Worm (Caenorhabditis elegans) whole organism, L2 larva: Measurements from ENCODE around the gene K09F6.3.

Experiments used
- C34F6.9 ChIP-seq: fragments of 150-350 bp; optimal IDR thresholded peaks from 2 replicates; lab custom pipeline; 2014; ENCODE audit warnings: missing biosample characterization, missing genetic modification characterization
- F13H6.1 ChIP-seq: sonication (generic microtip); optimal IDR thresholded peaks from 2 replicates; lab custom pipeline; 2016; ENCODE audit warnings: missing genetic modification characterization, missing compliant biosample characterization
- R02D3.7 ChIP-seq: fragments of 150-350 bp; optimal IDR thresholded peaks from 2 replicates; lab custom pipeline; 2014; ENCODE audit warnings: missing biosample characterization, missing genetic modification characterization
- ZK546.5 ChIP-seq: sonication (generic microtip); optimal IDR thresholded peaks from 2 replicates; lab custom pipeline; 2017; ENCODE audit warnings: missing biosample characterization, missing genetic modification characterization
- alr-1 ChIP-seq: fragments of 150-350 bp; optimal IDR thresholded peaks from 2 replicates; lab custom pipeline; 2014; ENCODE audit warnings: missing biosample characterization, missing genetic modification characterization
- aly-2 ChIP-seq: fragments of 150-350 bp; optimal IDR thresholded peaks from 2 replicates; lab custom pipeline; 2014; ENCODE audit warnings: missing biosample characterization, missing genetic modification characterization
- ama-1 ChIP-seq: fragments of 150-350 bp; optimal IDR thresholded peaks from 2 replicates; lab custom pipeline; 2018; ENCODE audit warnings: inconsistent platforms
- blmp-1 ChIP-seq: sonication (generic microtip); optimal IDR thresholded peaks from 2 replicates; lab custom pipeline; 2017; ENCODE audit warnings: missing genetic modification characterization, mild to moderate bottlenecking, missing compliant biosample characterization, antibody characterized with exemption, moderate library complexity; ENCODE audit not compliant: insufficient read depth
- ceh-16 ChIP-seq: fragments of 150-350 bp; optimal IDR thresholded peaks from 2 replicates; lab custom pipeline; 2014; ENCODE audit warnings: missing biosample characterization, missing genetic modification characterization
- ceh-82 ChIP-seq: fragments of 150-350 bp; optimal IDR thresholded peaks from 2 replicates; lab custom pipeline; 2014; ENCODE audit warnings: missing biosample characterization, missing genetic modification characterization
- crh-2 ChIP-seq: sonication (generic microtip); optimal IDR thresholded peaks from 2 replicates; lab custom pipeline; 2017; ENCODE audit warnings: missing biosample characterization, missing genetic modification characterization
- dmd-4 ChIP-seq: sonication (generic microtip); optimal IDR thresholded peaks from 2 replicates; lab custom pipeline; 2017; ENCODE audit warnings: missing biosample characterization, missing genetic modification characterization
- egl-27 ChIP-seq: sonication (generic microtip); optimal IDR thresholded peaks from 3 replicates; lab custom pipeline; 2017; ENCODE audit warnings: missing biosample characterization, missing genetic modification reagents, missing genetic modification characterization
- elt-3 ChIP-seq: sonication (generic microtip); optimal IDR thresholded peaks from 2 replicates; lab custom pipeline; 2017; ENCODE audit warnings: missing biosample characterization, missing genetic modification characterization
- gmeb-1 ChIP-seq: fragments of 150-350 bp; optimal IDR thresholded peaks from 2 replicates; lab custom pipeline; 2014; ENCODE audit warnings: missing biosample characterization, missing genetic modification characterization
- lin-11 ChIP-seq: fragments of 150-350 bp; sonication (generic microtip); optimal IDR thresholded peaks from 2 replicates; lab custom pipeline; 2014; ENCODE audit warnings: missing biosample characterization, missing genetic modification characterization, inconsistent platforms, mixed read lengths
- lin-39 ChIP-seq: fragments of 150-350 bp; optimal IDR thresholded peaks from 2 replicates; lab custom pipeline; 2014; ENCODE audit warnings: missing biosample characterization, missing genetic modification reagents, missing genetic modification characterization
- lsy-2 ChIP-seq, 2 experiments: fragments of 150-350 bp in 1 of 2; sonication (generic microtip) in 1 of 2; optimal IDR thresholded peaks; 2 replicates each; lab custom pipeline; 2014 to 2017; ENCODE audit warnings: missing biosample characterization in 2 of 2, missing genetic modification characterization in 2 of 2
- mbf-1 ChIP-seq: sonication (generic microtip); optimal IDR thresholded peaks from 2 replicates; lab custom pipeline; 2017; ENCODE audit warnings: missing biosample characterization, missing genetic modification characterization
- mdl-1 ChIP-seq, 2 experiments: fragments of 150-350 bp in 1 of 2; sonication (generic microtip) in 1 of 2; optimal IDR thresholded peaks; 2 replicates each; lab custom pipeline; 2017; ENCODE audit warnings: missing biosample characterization in 2 of 2, missing genetic modification characterization in 2 of 2
- nhr-11 ChIP-seq: fragments of 150-350 bp; optimal IDR thresholded peaks from 2 replicates; lab custom pipeline; 2014; ENCODE audit warnings: missing biosample characterization, missing genetic modification characterization
- nhr-12 ChIP-seq: fragments of 150-350 bp; optimal IDR thresholded peaks from 2 replicates; lab custom pipeline; 2014; ENCODE audit warnings: missing biosample characterization, missing genetic modification characterization
- nhr-21 ChIP-seq: fragments of 150-350 bp; optimal IDR thresholded peaks from 2 replicates; lab custom pipeline; 2014; ENCODE audit warnings: missing biosample characterization, missing genetic modification characterization
- nhr-25 ChIP-seq: fragments of 150-350 bp; sonication (generic microtip); optimal IDR thresholded peaks from 3 replicates; lab custom pipeline; 2014; ENCODE audit warnings: missing biosample characterization, missing genetic modification characterization
- nhr-6 ChIP-seq: fragments of 150-350 bp; optimal IDR thresholded peaks from 2 replicates; lab custom pipeline; 2014; ENCODE audit warnings: missing biosample characterization, missing genetic modification characterization
- nhr-77 ChIP-seq: fragments of 150-350 bp; optimal IDR thresholded peaks from 2 replicates; lab custom pipeline; 2014; ENCODE audit warnings: missing biosample characterization, missing genetic modification characterization
- skn-1 ChIP-seq: sonication (generic microtip); optimal IDR thresholded peaks from 2 replicates; lab custom pipeline; 2017; ENCODE audit warnings: missing biosample characterization, missing genetic modification characterization
- snpc-4 ChIP-seq: fragments of 150-350 bp; optimal IDR thresholded peaks from 2 replicates; lab custom pipeline; 2014; ENCODE audit warnings: missing biosample characterization, missing genetic modification characterization
- unc-39 ChIP-seq: fragments of 150-350 bp; optimal IDR thresholded peaks from 2 replicates; lab custom pipeline; 2014; ENCODE audit warnings: missing biosample characterization, missing genetic modification characterization
- unc-62 ChIP-seq: fragments of 150-350 bp; optimal IDR thresholded peaks from 2 replicates; lab custom pipeline; 2014; ENCODE audit warnings: missing biosample characterization, missing genetic modification reagents, missing genetic modification characterization
- zag-1 ChIP-seq: fragments of 150-350 bp; optimal IDR thresholded peaks from 2 replicates; lab custom pipeline; 2014; ENCODE audit warnings: missing biosample characterization, missing genetic modification characterization
- ztf-1 ChIP-seq: fragments of 200-800 bp; sonication (Bioruptor generic); conservative IDR thresholded peaks from 2 replicates; pipeline ENCODE4 v1.3.6; 2022; ENCODE audit warnings: missing genetic modification characterization, missing compliant biosample characterization
- ztf-11 ChIP-seq: sonication (generic microtip); optimal IDR thresholded peaks from 2 replicates; lab custom pipeline; 2017; ENCODE audit warnings: missing biosample characterization, missing genetic modification characterization

K09F6.3 gene

DNA sequence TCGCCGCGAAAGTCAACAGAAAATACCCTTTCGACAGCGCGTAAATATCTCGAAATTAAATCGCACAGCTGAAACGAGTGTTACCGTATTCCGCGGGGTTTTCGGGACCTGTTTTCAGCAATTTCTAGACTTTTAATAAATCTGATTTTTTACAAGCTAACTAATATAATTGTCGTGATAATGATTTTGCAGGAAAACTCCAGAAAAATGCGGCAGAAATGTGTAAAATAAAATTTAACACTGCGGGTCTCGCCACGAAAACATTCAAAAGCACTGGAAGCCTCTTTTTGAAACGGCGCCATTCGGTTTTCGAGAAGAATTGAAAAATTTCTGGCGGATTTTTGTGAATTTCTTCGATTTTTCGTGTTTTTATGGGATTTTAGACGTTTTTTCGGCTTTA lies 22.5 kb upstream of the K09F6.3 start, which contains the start of gene F54A3.6:
Gene F54A3.6 (minus strand): TSS at position 42 of the 400 bp plus-strand sequence.
- TF ChIP-seq lsy-2 (tag; optimal IDR thresholded peaks at IDR 0.05; lab: Kevin White, UChicago), result peak; percentile 67 to 89

DNA sequence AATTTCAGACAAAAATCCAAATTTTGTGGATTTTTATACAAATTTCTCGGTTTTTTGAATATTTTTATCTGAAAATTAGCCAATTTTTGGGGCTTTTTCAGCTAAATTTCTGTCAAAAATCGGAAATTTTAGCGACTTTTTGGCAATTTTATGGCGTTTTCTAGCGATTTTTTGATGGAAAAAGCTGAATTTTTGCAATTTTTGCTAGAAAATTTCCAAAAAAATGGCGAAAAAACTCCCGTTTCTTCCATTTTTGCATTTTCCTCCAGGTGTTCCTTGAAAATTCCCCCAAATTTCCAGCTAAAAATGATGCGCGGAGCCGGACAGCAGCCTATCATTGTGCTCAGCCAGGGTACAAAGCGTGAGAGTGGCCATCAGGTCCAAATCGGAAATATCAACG lies 21.7 kb upstream of the K09F6.3 start, which contains the start of gene cct-3:
Gene cct-3 (plus strand): TSS at position 301 of the 400 bp plus-strand sequence.
- no peak for TF ChIP-seq ztf-11 (tag; lab: Kevin White, UChicago)
- no peak for TF ChIP-seq R02D3.7 (tag; lab: Kevin White, UChicago)
- no peak for TF ChIP-seq alr-1
- no peak for TF ChIP-seq lin-39 (tag; lab: Kevin White, UChicago)
- TF ChIP-seq dmd-4 (tag; lab: Kevin White, UChicago), result no peak
- TF ChIP-seq skn-1, result no peak
- TF ChIP-seq ZK546.5, result no peak
- TF ChIP-seq ceh-16 (tag; lab: Kevin White, UChicago), result no peak
- no peak for TF ChIP-seq lin-11 (tag; lab: Kevin White, UChicago)
- TF ChIP-seq snpc-4, result no peak

DNA sequence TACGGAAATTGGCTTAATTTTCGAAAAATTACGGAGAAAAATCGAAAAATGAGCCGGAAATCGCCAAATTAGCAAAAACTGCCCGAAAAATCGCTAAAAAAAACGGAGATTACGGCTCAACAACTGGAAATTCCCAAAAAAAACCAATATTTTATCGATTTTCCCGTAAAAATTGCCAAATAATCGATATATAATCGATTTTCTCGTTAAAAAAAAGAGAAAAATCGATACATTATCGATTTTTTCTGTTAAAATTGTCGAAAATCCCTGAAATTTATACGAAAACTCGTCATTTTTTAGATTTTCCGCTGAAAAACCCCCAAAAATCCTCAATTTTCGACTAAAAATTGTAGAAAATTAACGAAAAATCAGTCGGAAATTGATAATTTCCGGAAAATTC lies 18.6 kb upstream of the K09F6.3 start:
- TF ChIP-seq nhr-21 (tag; lab: Kevin White, UChicago), result no peak
- no peak for TF ChIP-seq aly-2 (tag; lab: Kevin White, UChicago)
- no peak for TF ChIP-seq F13H6.1 (tag; lab: Kevin White, UChicago)
- TF ChIP-seq C34F6.9 (tag; lab: Kevin White, UChicago), result no peak
- TF ChIP-seq mbf-1 (tag; lab: Kevin White, UChicago), result no peak
- TF ChIP-seq ztf-1 (GFP tag; lab: Robert Waterston, UW), result no peak
- TF ChIP-seq egl-27, result no peak
- TF ChIP-seq alr-1, result no peak
- TF ChIP-seq, all 48 proteins: peak for 0

DNA sequence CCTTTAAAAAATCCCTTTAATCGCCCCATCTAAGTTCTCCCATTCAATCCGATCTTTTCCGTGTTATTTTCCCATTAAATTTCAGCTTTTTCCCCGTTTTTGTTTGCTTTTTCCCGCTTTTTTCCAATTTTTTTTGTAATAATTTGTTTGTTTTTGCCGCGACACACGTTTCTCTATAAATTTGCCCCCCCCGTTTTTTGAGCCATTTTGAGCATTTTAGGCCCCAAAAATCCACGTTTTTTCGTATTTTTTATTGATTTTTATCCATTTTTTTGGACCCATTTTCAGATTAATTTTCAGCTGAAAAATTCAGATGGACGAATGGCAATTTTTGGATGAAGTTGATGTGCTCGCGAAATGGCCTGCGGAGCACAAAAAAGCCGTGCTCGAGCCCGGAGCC lies 11.6 kb upstream of the K09F6.3 start, which contains the start of gene F54A3.2:
Gene F54A3.2 (plus strand): TSS at position 301 of the 400 bp plus-strand sequence.
- TF ChIP-seq zag-1 (tag; lab: Kevin White, UChicago), result no peak
- no peak for TF ChIP-seq nhr-25 (tag; lab: Kevin White, UChicago)
- no peak for TF ChIP-seq nhr-21 (tag; lab: Kevin White, UChicago)
- no peak for TF ChIP-seq gmeb-1
- TF ChIP-seq mdl-1 (tag; optimal IDR thresholded peaks at IDR 0.05; lab: Kevin White, UChicago), result no peak
- no peak for TF ChIP-seq F13H6.1 (tag; lab: Kevin White, UChicago)
- no peak for TF ChIP-seq elt-3 (tag; lab: Kevin White, UChicago)
- no peak for TF ChIP-seq ceh-16 (tag; lab: Kevin White, UChicago)
- TF ChIP-seq, all 48 proteins: peak for 0

DNA sequence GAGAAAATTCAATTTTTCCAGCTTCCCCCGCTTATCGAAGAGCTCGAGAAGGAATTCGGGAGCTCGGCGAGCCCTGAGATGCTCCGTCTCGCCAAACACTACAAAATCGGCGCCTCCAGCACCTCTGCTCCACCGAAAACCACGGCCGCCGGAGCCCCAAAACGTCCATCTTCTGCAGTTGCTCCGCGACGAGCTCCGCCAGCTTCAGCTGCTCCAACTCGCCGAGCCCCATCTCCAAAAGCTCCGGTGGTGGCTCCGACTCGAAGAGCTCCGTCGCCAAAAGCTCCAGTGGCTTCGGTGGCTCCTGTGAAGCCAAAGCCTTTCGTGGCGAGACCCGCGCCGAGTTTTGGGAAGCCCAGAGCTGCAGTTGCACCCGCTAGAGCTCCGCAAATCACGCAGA lies 3.3 kb upstream of the K09F6.3 start:
- TF ChIP-seq unc-39 (tag; lab: Kevin White, UChicago) (no peak), nhr-11 (tag; lab: Kevin White, UChicago) (no peak), lin-11 (tag; lab: Kevin White, UChicago) (no peak), C34F6.9 (tag; lab: Kevin White, UChicago) (no peak), nhr-77 (tag; lab: Kevin White, UChicago) (no peak), blmp-1 (no peak), gmeb-1 (no peak), egl-27 (no peak), nhr-12 (tag; lab: Kevin White, UChicago) (no peak), ama-1 (no peak), ceh-16 (tag; lab: Kevin White, UChicago) (no peak), ZK546.5 (no peak), nhr-21 (tag; lab: Kevin White, UChicago) (no peak)

DNA sequence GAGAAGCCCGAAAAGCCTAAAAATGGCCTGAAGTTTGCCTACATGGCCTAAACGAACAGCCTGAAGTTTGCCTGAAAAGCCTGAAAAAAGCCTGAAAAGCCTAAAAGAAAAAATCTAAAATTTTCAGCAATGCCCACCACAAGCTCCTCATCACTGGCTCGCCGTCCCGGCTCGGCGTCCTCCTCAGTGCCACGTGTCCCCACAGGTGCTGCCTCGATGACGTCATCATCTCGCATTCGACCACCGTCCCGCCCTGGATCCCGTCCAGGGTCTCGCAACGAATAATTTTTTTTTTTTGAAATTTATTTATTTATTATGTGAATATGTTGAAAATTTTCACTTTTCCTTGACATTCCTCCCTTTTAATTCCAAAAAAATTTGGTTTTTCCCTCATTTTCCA lies 1.3 kb upstream of the K09F6.3 start:
- TF ChIP-seq gmeb-1 (no peak), nhr-77 (tag; lab: Kevin White, UChicago) (no peak), nhr-6 (no peak), crh-2 (tag; lab: Kevin White, UChicago) (no peak), skn-1 (no peak), R02D3.7 (tag; lab: Kevin White, UChicago) (no peak), snpc-4 (no peak), zag-1 (tag; lab: Kevin White, UChicago) (no peak), unc-62 (no peak), ceh-16 (tag; lab: Kevin White, UChicago) (no peak), ceh-82 (tag; lab: Kevin White, UChicago) (no peak), nhr-21 (tag; lab: Kevin White, UChicago) (no peak)
